Worm (Caenorhabditis elegans): ENCODE data around the gene eif-3.K.

The eif-3.K gene

DNA sequence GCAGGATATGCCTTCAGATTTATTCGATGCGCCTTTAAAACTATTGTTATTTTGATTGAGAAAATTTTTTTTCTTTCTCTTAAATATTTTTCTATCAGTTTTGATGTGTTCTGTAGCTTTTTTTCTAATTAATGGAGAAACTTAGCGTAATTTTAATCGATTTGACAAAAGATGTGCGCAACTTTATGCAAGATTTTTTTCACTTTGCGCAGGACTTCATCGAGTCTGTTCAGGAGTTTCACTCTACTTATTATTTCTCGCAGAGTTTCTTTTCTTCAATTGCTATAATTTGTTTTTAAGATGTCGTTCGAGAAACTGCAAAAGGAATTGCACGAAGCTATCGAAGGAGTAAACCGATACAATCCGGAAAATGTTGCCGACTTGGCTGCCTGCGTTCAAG lies at the start of gene eif-3.K:
Gene eif-3.K, plus strand, starts transcription at position 301 of the 400 bp plus-strand sequence.
- no peak for TF ChIP-seq flt-1 (GFP tag; IDR thresholded peaks at IDR 0.05)
- TF ChIP-seq tab-1 (GFP tag; IDR thresholded peaks at IDR 0.05): no peak
- TF ChIP-seq ref-1 (GFP tag; conservative IDR thresholded peaks at IDR 0.05): no peak
- TF ChIP-seq T22C8.4 (GFP tag; IDR thresholded peaks at IDR 0.05): no peak
- TF ChIP-seq cog-1 (tag; optimal IDR thresholded peaks at IDR 0.05): no peak
- TF ChIP-seq ztf-29 (GFP tag; IDR thresholded peaks at IDR 0.05): no peak
- TF ChIP-seq klf-2 (GFP tag; conservative IDR thresholded peaks at IDR 0.05): no peak
- TF ChIP-seq med-1 (GFP tag; optimal IDR thresholded peaks at IDR 0.05; ENCODE audit: insufficient read depth): no peak
- TF ChIP-seq ztf-23 (GFP tag; IDR thresholded peaks at IDR 0.05): no peak

DNA sequence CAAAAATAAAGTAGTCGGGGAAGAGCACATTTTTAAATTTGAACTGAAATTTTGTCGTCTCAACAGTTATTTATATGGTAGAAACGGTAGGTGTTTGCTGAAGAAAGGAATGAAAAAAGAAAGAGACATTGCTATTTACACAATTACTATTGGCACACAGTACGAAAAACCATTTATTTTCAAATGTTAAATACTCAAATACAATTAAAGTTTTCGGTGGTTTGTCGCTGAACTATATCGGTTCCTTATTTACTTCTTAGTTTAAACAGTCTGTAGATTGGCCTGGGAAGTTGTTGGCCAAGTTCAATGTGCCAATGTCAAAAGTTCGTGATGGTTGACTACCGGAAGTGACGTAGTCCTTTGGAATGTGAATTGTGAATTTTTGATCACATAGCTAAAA lies 49.7 kb upstream of the eif-3.K start, which contains the start of gene ttr-27:
Gene ttr-27, minus strand, starts transcription at position 45 of the 400 bp plus-strand sequence.
- TF ChIP-seq klf-2 (GFP tag; conservative IDR thresholded peaks at IDR 0.05) (no peak), ztf-29 (GFP tag; IDR thresholded peaks at IDR 0.05) (no peak), T22C8.4 (GFP tag; IDR thresholded peaks at IDR 0.05) (no peak), flt-1 (GFP tag; IDR thresholded peaks at IDR 0.05) (no peak), med-1 (GFP tag; optimal IDR thresholded peaks at IDR 0.05; ENCODE audit: insufficient read depth) (no peak)

DNA sequence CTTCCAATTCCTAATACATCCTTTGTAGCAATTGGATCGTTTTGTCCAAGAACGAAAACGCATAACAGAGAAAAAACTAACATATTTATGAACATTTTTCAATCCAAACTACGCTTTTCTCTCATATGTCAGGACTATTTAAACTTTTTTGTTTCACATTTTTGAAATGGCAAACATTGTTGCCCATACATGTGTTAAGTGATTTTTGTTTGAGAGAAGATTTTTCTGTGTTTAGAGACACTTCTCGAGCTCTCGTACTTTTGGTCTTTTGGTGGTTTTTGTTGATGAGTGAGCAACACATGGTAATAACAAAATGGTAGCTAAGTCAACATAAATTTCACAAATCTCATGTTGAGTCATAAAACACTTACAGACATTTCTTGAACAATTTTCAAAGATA lies 48.7 kb upstream of the eif-3.K start, which contains the start of gene ttr-28:
Gene ttr-28, minus strand, starts transcription at position 101 of the 400 bp plus-strand sequence.
- TF ChIP-seq cog-1 (tag; optimal IDR thresholded peaks at IDR 0.05) (no peak), tab-1 (GFP tag; IDR thresholded peaks at IDR 0.05) (no peak), med-1 (GFP tag; optimal IDR thresholded peaks at IDR 0.05; ENCODE audit: insufficient read depth) (no peak), ref-1 (GFP tag; conservative IDR thresholded peaks at IDR 0.05) (no peak), klf-2 (GFP tag; conservative IDR thresholded peaks at IDR 0.05) (no peak), ztf-23 (GFP tag; IDR thresholded peaks at IDR 0.05) (no peak), T22C8.4 (GFP tag; IDR thresholded peaks at IDR 0.05) (no peak), ztf-29 (GFP tag; IDR thresholded peaks at IDR 0.05) (no peak), flt-1 (GFP tag; IDR thresholded peaks at IDR 0.05) (no peak)

DNA sequence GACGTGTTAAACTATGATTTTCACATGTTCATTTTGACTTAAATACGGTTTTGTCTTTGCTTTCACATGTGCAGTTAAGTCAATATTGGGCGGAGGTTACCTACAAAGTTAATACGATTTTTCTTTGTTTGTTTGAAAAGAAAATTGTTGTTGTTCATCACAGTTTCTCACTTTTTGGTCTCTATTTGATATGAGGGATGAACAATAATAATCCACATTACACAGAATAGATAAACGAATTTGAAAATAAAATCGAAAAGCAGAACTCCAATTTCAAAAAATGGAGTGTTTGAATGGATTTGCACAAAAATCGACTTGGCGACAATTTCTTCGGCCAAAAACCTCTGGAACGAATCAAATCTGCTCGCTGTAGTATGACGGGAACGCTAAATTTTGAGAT lies 47.1 kb upstream of the eif-3.K start, which contains the start of gene ttr-29:
Gene ttr-29, minus strand, starts transcription at position 101 of the 400 bp plus-strand sequence.
- TF ChIP-seq ref-1 (GFP tag; conservative IDR thresholded peaks at IDR 0.05) (no peak), T22C8.4 (GFP tag; IDR thresholded peaks at IDR 0.05) (no peak), med-1 (GFP tag; optimal IDR thresholded peaks at IDR 0.05; ENCODE audit: insufficient read depth) (no peak), ztf-23 (GFP tag; IDR thresholded peaks at IDR 0.05) (no peak), flt-1 (GFP tag; IDR thresholded peaks at IDR 0.05) (no peak), tab-1 (GFP tag; IDR thresholded peaks at IDR 0.05) (no peak), ztf-29 (GFP tag; IDR thresholded peaks at IDR 0.05) (no peak), klf-2 (GFP tag; conservative IDR thresholded peaks at IDR 0.05) (no peak), cog-1 (tag; optimal IDR thresholded peaks at IDR 0.05) (no peak)

DNA sequence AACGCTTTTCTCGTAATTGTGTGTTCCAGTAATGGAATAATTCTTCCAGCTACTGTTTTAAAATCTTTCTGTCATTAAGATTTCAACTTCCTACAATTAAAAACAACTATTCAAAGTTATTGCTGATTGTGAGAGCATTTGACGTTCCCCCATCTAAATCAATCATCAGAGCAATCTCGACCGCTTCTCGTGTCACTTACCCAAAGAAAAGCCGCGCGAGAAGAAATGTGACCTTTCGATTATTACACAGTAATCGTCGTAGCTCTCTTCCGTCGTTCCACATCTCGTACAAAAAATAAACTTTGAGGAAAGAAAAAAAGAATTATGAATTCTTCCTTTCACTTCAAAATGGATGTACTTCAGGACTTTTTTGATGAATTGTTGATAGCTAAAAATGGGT lies 46.4 kb upstream of the eif-3.K start:
- TF ChIP-seq T22C8.4 (GFP tag; IDR thresholded peaks at IDR 0.05): no peak
- TF ChIP-seq cog-1 (tag; optimal IDR thresholded peaks at IDR 0.05): no peak
- TF ChIP-seq med-1 (GFP tag; optimal IDR thresholded peaks at IDR 0.05; ENCODE audit: insufficient read depth): no peak
- TF ChIP-seq klf-2 (GFP tag; conservative IDR thresholded peaks at IDR 0.05): no peak
- no peak for TF ChIP-seq tab-1 (GFP tag; IDR thresholded peaks at IDR 0.05)
- no peak for TF ChIP-seq ref-1 (GFP tag; conservative IDR thresholded peaks at IDR 0.05)
- TF ChIP-seq ztf-23 (GFP tag; IDR thresholded peaks at IDR 0.05): no peak
- TF ChIP-seq ztf-29 (GFP tag; IDR thresholded peaks at IDR 0.05): no peak
- no peak for TF ChIP-seq flt-1 (GFP tag; IDR thresholded peaks at IDR 0.05)

DNA sequence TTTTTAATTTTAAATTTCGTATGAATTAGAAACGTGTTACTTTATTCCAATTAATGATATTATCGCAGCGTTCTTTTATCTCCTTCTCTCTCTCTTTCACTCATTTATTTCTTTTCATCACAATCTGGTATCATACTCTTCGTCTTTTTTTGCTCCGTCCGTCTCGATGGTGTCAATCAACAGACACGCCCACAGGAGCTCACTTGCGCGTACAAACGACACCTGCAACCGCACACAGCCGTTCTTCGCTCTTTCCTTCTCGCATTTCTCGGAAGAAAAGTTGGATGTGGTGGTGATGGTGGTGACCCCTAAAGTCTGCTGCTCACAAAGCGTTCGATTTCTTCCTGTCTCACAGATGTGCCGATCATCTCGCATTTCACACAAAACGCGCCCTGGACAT lies 45.2 kb upstream of the eif-3.K start:
- TF ChIP-seq ztf-29 (GFP tag; IDR thresholded peaks at IDR 0.05) (no peak), med-1 (GFP tag; optimal IDR thresholded peaks at IDR 0.05; ENCODE audit: insufficient read depth) (no peak)

DNA sequence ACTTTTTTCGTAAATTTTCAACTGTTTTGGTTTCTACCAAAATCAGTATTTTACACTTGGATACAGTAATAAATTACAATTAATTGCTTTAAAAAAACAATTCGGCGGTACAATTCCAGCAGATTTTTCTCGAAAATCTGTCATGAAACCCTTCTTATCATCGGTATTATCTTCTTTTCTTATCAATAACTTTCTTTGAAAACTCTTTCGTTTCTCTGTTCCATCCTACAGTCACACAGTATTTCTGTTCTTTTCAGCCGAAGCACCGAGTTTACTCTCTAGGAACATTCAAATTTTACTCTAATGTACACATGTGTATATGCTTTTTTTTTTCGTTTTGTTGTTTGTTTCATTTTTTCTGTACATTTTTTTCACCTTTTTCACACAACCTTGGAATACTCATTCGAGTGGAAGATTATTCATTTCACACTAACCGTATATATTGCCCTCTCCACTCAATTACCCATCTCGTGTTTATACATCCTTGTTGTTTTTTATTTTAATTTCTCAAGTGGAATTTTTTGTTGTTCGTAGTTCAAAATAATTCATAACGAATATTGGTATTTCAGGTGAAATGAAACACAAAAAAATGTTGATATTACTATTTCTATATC lies 44.2 kb upstream of the eif-3.K start, which contains the start of gene nid-1:
Gene nid-1, plus strand, starts transcription at position 564 of the 614 bp plus-strand sequence.
- TF ChIP-seq tab-1 (GFP tag; IDR thresholded peaks at IDR 0.05): no peak
- TF ChIP-seq ztf-29 (GFP tag; IDR thresholded peaks at IDR 0.05): no peak
- TF ChIP-seq T22C8.4 (GFP tag; IDR thresholded peaks at IDR 0.05): no peak
- TF ChIP-seq cog-1 (tag; optimal IDR thresholded peaks at IDR 0.05): no peak
- no peak for TF ChIP-seq klf-2 (GFP tag; conservative IDR thresholded peaks at IDR 0.05)
- TF ChIP-seq med-1 (GFP tag; optimal IDR thresholded peaks at IDR 0.05; ENCODE audit: insufficient read depth): no peak
- TF ChIP-seq ztf-23 (GFP tag; IDR thresholded peaks at IDR 0.05): no peak
- no peak for TF ChIP-seq ref-1 (GFP tag; conservative IDR thresholded peaks at IDR 0.05)
- TF ChIP-seq flt-1 (GFP tag; IDR thresholded peaks at IDR 0.05): no peak

DNA sequence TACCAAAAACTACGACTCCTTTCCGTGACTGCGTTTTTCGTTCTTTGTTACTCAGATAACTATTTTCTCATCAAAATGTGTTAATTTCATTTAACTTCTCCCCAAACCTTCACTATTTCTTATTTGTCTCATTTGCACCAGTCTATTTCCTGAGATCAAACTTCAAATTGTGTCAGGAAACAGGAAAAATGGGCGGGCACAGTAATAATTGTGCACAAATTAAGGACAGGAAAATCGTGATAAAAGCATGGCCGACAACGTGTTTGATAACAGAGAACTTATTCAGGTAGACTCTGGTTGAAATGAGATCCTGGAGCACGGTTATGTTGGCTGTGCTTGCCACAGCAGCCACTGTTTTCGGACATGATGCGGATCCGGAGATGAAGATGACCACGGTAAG lies 34.1 kb upstream of the eif-3.K start, which contains the start of gene lipl-1:
Gene lipl-1, plus strand, starts transcription at position 282 of the 400 bp plus-strand sequence.
- no peak for TF ChIP-seq ztf-23 (GFP tag; IDR thresholded peaks at IDR 0.05)
- no peak for TF ChIP-seq flt-1 (GFP tag; IDR thresholded peaks at IDR 0.05)
- no peak for TF ChIP-seq cog-1 (tag; optimal IDR thresholded peaks at IDR 0.05)
- TF ChIP-seq klf-2 (GFP tag; conservative IDR thresholded peaks at IDR 0.05): no peak
- TF ChIP-seq med-1 (GFP tag; optimal IDR thresholded peaks at IDR 0.05; ENCODE audit: insufficient read depth): no peak
- TF ChIP-seq ref-1 (GFP tag; conservative IDR thresholded peaks at IDR 0.05): no peak
- no peak for TF ChIP-seq tab-1 (GFP tag; IDR thresholded peaks at IDR 0.05)
- TF ChIP-seq T22C8.4 (GFP tag; IDR thresholded peaks at IDR 0.05): no peak
- no peak for TF ChIP-seq ztf-29 (GFP tag; IDR thresholded peaks at IDR 0.05)

DNA sequence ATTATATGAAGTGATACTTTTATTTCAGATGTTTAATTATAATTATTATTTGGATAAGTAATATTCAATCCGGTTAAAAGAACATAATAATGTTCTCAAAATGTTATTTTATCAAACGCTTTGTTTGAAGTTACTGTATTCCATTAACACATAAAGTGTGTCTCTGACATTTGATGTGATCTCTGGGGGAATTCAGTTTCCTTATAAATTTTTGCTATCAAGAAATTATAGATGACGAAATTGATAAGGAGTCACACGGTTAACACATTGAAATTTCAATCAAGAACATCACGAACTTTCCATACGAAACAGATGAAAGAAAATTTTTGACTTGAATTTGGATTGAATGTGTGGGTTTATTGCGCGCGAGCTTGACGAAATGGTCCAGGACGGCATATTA lies 32.1 kb upstream of the eif-3.K start:
- no peak for TF ChIP-seq ztf-29 (GFP tag; IDR thresholded peaks at IDR 0.05)
- no peak for TF ChIP-seq klf-2 (GFP tag; conservative IDR thresholded peaks at IDR 0.05)
- TF ChIP-seq tab-1 (GFP tag; IDR thresholded peaks at IDR 0.05): no peak
- TF ChIP-seq med-1 (GFP tag; optimal IDR thresholded peaks at IDR 0.05; ENCODE audit: insufficient read depth): no peak
- TF ChIP-seq ztf-23 (GFP tag; IDR thresholded peaks at IDR 0.05): no peak
- no peak for TF ChIP-seq cog-1 (tag; optimal IDR thresholded peaks at IDR 0.05)
- no peak for TF ChIP-seq flt-1 (GFP tag; IDR thresholded peaks at IDR 0.05)
- no peak for TF ChIP-seq ref-1 (GFP tag; conservative IDR thresholded peaks at IDR 0.05)
- TF ChIP-seq T22C8.4 (GFP tag; IDR thresholded peaks at IDR 0.05): no peak

All from whole organism, midembryonic.